Worm (Caenorhabditis elegans): ENCODE data around the gene gmap-3.

Gene gmap-3

ce11 chrX:12937521-12937920 is 3.2 kb downstream of the gmap-3 start:
- TF ChIP-seq skn-1 (tag; optimal IDR thresholded peaks at IDR 0.05) (no peak), nhr-77 (tag; optimal IDR thresholded peaks at IDR 0.05) (no peak), ama-1 (optimal IDR thresholded peaks at IDR 0.05) (no peak), mdl-1 (tag; optimal IDR thresholded peaks at IDR 0.05) (no peak), ceh-82 (tag; optimal IDR thresholded peaks at IDR 0.05) (no peak), ztf-4 (tag; optimal IDR thresholded peaks at IDR 0.05) (no peak), nhr-25 (tag; optimal IDR thresholded peaks at IDR 0.05) (no peak), fkh-10 (GFP tag; optimal IDR thresholded peaks at IDR 0.05) (no peak), mml-1 (tag; optimal IDR thresholded peaks at IDR 0.05) (no peak), aly-2 (tag; optimal IDR thresholded peaks at IDR 0.05) (no peak), R02D3.7 (tag; optimal IDR thresholded peaks at IDR 0.05) (no peak), pqm-1 (tag; optimal IDR thresholded peaks at IDR 0.05) (no peak), nhr-12 (tag; optimal IDR thresholded peaks at IDR 0.05) (no peak), nhr-67 (tag; optimal IDR thresholded peaks at IDR 0.05) (no peak)

ce11 chrX:12935694-12936093 is 5.1 kb downstream of the gmap-3 start:
- TF ChIP-seq nfya-1 (tag; optimal IDR thresholded peaks at IDR 0.05; ENCODE audit: insufficient read depth) (no peak), elt-1 (tag; optimal IDR thresholded peaks at IDR 0.05) (peak; percentile 65)

- peak; percentile 31 for TF ChIP-seq nfya-1 (tag; optimal IDR thresholded peaks at IDR 0.05; ENCODE audit: insufficient read depth)
- TF ChIP-seq ama-1 (optimal IDR thresholded peaks at IDR 0.05), result peak; percentile 4
- TF ChIP-seq nhr-23 (tag; optimal IDR thresholded peaks at IDR 0.05), result peak; percentile 42
- peak; percentile 80 for TF ChIP-seq nhr-25 (tag; optimal IDR thresholded peaks at IDR 0.05)
- no peak for TF ChIP-seq jun-1 (tag; optimal IDR thresholded peaks at IDR 0.05)
- peak; percentile 39 for TF ChIP-seq nhr-43 (tag; optimal IDR thresholded peaks at IDR 0.05; ENCODE audit: poor library complexity, severe bottlenecking)
Observed at ce11 chrX:12934768-12935167, 6.0 kb downstream of the gmap-3 start, which contains the start of gene gmap-1. gmap-1 (minus strand) TSS chrX:12934978.

ce11 chrX:12929961-12930360 is 10.8 kb downstream of the gmap-3 start, which contains the start of gene C34E7.3:
C34E7.3 (plus strand) TSS chrX:12930261.
- TF ChIP-seq ceh-9 (tag; optimal IDR thresholded peaks at IDR 0.05) (no peak), snpc-4 (tag; optimal IDR thresholded peaks at IDR 0.05) (no peak), unc-62 (GFP tag; optimal IDR thresholded peaks at IDR 0.05) (no peak)

- no peak for TF ChIP-seq lin-15B (tag; optimal IDR thresholded peaks at IDR 0.05)
- TF ChIP-seq elt-2 (tag; optimal IDR thresholded peaks at IDR 0.05), result peak; percentile 1
- peak; percentile 68 for TF ChIP-seq pqm-1 (tag; optimal IDR thresholded peaks at IDR 0.05)
Observed at ce11 chrX:12928753-12929152, 12.0 kb downstream of the gmap-3 start.

- TF ChIP-seq ceh-28 (tag; optimal IDR thresholded peaks at IDR 0.05), result no peak
Observed at ce11 chrX:12926998-12927397, 13.8 kb downstream of the gmap-3 start.

ce11 chrX:12918454-12918853 is 22.3 kb downstream of the gmap-3 start:
- TF ChIP-seq aly-2 (tag; optimal IDR thresholded peaks at IDR 0.05), result no peak
- TF ChIP-seq R02D3.7 (tag; optimal IDR thresholded peaks at IDR 0.05), result no peak
- TF ChIP-seq nhr-23 (tag; optimal IDR thresholded peaks at IDR 0.05), result no peak
- no peak for TF ChIP-seq eor-1 (tag; optimal IDR thresholded peaks at IDR 0.05)
- TF ChIP-seq snpc-4 (tag; optimal IDR thresholded peaks at IDR 0.05), result no peak
- TF ChIP-seq tbx-2 (tag; optimal IDR thresholded peaks at IDR 0.05), result no peak
- no peak for TF ChIP-seq fkh-10 (GFP tag; optimal IDR thresholded peaks at IDR 0.05)
- TF ChIP-seq mml-1 (tag; optimal IDR thresholded peaks at IDR 0.05), result no peak
- TF ChIP-seq ztf-11 (tag; optimal IDR thresholded peaks at IDR 0.05), result no peak

ce11 chrX:12916418-12916817 is 24.3 kb downstream of the gmap-3 start:
- TF ChIP-seq nhr-11 (tag; optimal IDR thresholded peaks at IDR 0.05) (no peak), pqm-1 (tag; optimal IDR thresholded peaks at IDR 0.05) (no peak), ceh-16 (tag; optimal IDR thresholded peaks at IDR 0.05) (no peak), lin-15B (tag; optimal IDR thresholded peaks at IDR 0.05) (no peak), jun-1 (tag; optimal IDR thresholded peaks at IDR 0.05) (no peak), ceh-28 (tag; optimal IDR thresholded peaks at IDR 0.05) (no peak), fkh-10 (GFP tag; optimal IDR thresholded peaks at IDR 0.05) (no peak)
